Fruit fly (Drosophila melanogaster) whole organism, embryonic: ENCODE results near the gene CG12024.
A peak's percentile ranks its signal among the peaks of the same experiment; 100 is the strongest.

Source experiments
- Abd-B ChIP-seq: fragments of 200-800 bp; sonication (Bioruptor generic); optimal IDR thresholded peaks from 2 replicates; lab custom pipeline; 2018; ENCODE audit warnings: missing biosample characterization, mild to moderate bottlenecking, missing genetic modification characterization, moderate library complexity
- Ada2b ChIP-seq: fragments of 200-800 bp; sonication (Bioruptor generic); IDR thresholded peaks from 2 replicates; pipeline ENCODE4 v1.3.6; 2022; ENCODE audit warnings: missing biosample characterization, missing genetic modification characterization
- Antp ChIP-seq: fragments of 200-800 bp; sonication (Bioruptor generic); optimal IDR thresholded peaks from 3 replicates; lab custom pipeline; 2016; ENCODE audit warnings: missing biosample characterization, missing genetic modification characterization
- Atf6 ChIP-seq: fragments of 200-800 bp; sonication (Bioruptor generic); IDR thresholded peaks from 2 replicates; pipeline ENCODE4 v1.3.6; 2022; ENCODE audit warnings: missing biosample characterization, missing genetic modification characterization
- Bgb ChIP-seq: fragments of 200-800 bp; sonication (Bioruptor generic); IDR thresholded peaks from 2 replicates; pipeline ENCODE4 v1.3.6; 2022; ENCODE audit warnings: missing biosample characterization, missing genetic modification characterization; ENCODE audit not compliant: partially characterized antibody
- CG10209 ChIP-seq: fragments of 200-800 bp; sonication (Bioruptor generic); optimal IDR thresholded peaks from 3 replicates; lab custom pipeline; 2017; ENCODE audit warnings: missing biosample characterization, mild to moderate bottlenecking, missing genetic modification characterization, missing genetic modification reagents
- CG10959 ChIP-seq: fragments of 200-800 bp; sonication (Bioruptor generic); IDR thresholded peaks from 2 replicates; pipeline ENCODE4 v1.3.6; 2022; ENCODE audit warnings: missing biosample characterization, missing genetic modification characterization
- CG11695 ChIP-seq: fragments of 200-800 bp; sonication (Bioruptor generic); IDR thresholded peaks from 3 replicates; pipeline ENCODE4 v1.3.6; 2022; ENCODE audit warnings: missing biosample characterization, missing genetic modification characterization
- CG12744 ChIP-seq: fragments of 200-800 bp; sonication (Bioruptor generic); optimal IDR thresholded peaks from 2 replicates; lab custom pipeline; 2016; ENCODE audit warnings: missing biosample characterization, missing genetic modification characterization
- CG12769 ChIP-seq: fragments of 200-800 bp; sonication (Bioruptor generic); optimal IDR thresholded peaks from 2 replicates; lab custom pipeline; 2019; ENCODE audit warnings: missing biosample characterization, mild to moderate bottlenecking, missing genetic modification characterization, moderate library complexity
- CG1529 ChIP-seq: fragments of 200-800 bp; sonication (Bioruptor generic); optimal IDR thresholded peaks from 3 replicates; lab custom pipeline; 2018; ENCODE audit warnings: missing biosample characterization, missing genetic modification characterization
- CG15479 ChIP-seq: fragments of 200-800 bp; sonication (Bioruptor generic); optimal IDR thresholded peaks from 3 replicates; lab custom pipeline; 2019; ENCODE audit warnings: missing biosample characterization, mild to moderate bottlenecking, missing genetic modification characterization, moderate library complexity
- CG17361 ChIP-seq: fragments of 200-800 bp; sonication (Bioruptor generic); IDR thresholded peaks from 3 replicates; pipeline ENCODE4 v1.3.6; 2022; ENCODE audit warnings: missing biosample characterization, missing genetic modification characterization
- CG18599 ChIP-seq: fragments of 200-800 bp; sonication (Bioruptor generic); optimal IDR thresholded peaks from 3 replicates; lab custom pipeline; 2017; ENCODE audit warnings: missing biosample characterization, missing genetic modification characterization, mild to moderate bottlenecking, moderate library complexity, missing genetic modification reagents
- CG18619 ChIP-seq: fragments of 200-800 bp; sonication (Bioruptor generic); optimal IDR thresholded peaks from 3 replicates; lab custom pipeline; 2017; ENCODE audit warnings: missing biosample characterization, mild to moderate bottlenecking, missing genetic modification characterization
- CG34224 ChIP-seq: fragments of 200-800 bp; sonication (Bioruptor generic); IDR thresholded peaks from 3 replicates; pipeline ENCODE4 v1.3.6; 2022; ENCODE audit warnings: missing biosample characterization, missing genetic modification characterization; ENCODE audit not compliant: partially characterized antibody
- CG4282 ChIP-seq: fragments of 200-800 bp; sonication (Bioruptor generic); optimal IDR thresholded peaks from 2 replicates; lab custom pipeline; 2016; ENCODE audit warnings: missing biosample characterization, missing genetic modification characterization
- CG4360 ChIP-seq: fragments of 200-800 bp; sonication (Bioruptor generic); IDR thresholded peaks from 2 replicates; pipeline ENCODE4 v1.3.6; 2022; ENCODE audit warnings: missing biosample characterization, missing genetic modification characterization
- CG43689 ChIP-seq: fragments of 200-800 bp; sonication (Bioruptor generic); IDR thresholded peaks from 2 replicates; pipeline ENCODE4 v1.3.6; 2022; ENCODE audit warnings: missing biosample characterization, missing genetic modification characterization
- CG4617 ChIP-seq: fragments of 200-800 bp; sonication (Bioruptor generic); optimal IDR thresholded peaks from 3 replicates; lab custom pipeline; 2016; ENCODE audit warnings: missing biosample characterization, missing genetic modification characterization, borderline replicate concordance
- CG6254 ChIP-seq: fragments of 200-800 bp; sonication (Bioruptor generic); optimal IDR thresholded peaks from 3 replicates; lab custom pipeline; 2017; ENCODE audit warnings: mild to moderate bottlenecking, missing biosample characterization, missing genetic modification reagents, missing genetic modification characterization
- CG6683 ChIP-seq: fragments of 200-800 bp; sonication (Bioruptor generic); optimal IDR thresholded peaks from 2 replicates; lab custom pipeline; 2017; ENCODE audit warnings: missing biosample characterization, mild to moderate bottlenecking, missing genetic modification characterization, missing genetic modification reagents
- CG7839 ChIP-seq: fragments of 200-800 bp; sonication (Bioruptor generic); optimal IDR thresholded peaks from 3 replicates; lab custom pipeline; 2018; ENCODE audit warnings: missing biosample characterization, mild to moderate bottlenecking, missing genetic modification characterization, moderate library complexity
- CG9876 ChIP-seq: fragments of 200-800 bp; sonication (Bioruptor generic); optimal IDR thresholded peaks from 2 replicates; lab custom pipeline; 2016; ENCODE audit warnings: missing biosample characterization, missing genetic modification characterization
- CTCF ChIP-seq: fragments of 200-800 bp; sonication (Bioruptor generic); optimal IDR thresholded peaks from 2 replicates; lab custom pipeline; 2017; ENCODE audit warnings: missing biosample characterization, mild to moderate bottlenecking, missing genetic modification characterization, moderate library complexity
- D19B ChIP-seq: fragments of 200-800 bp; sonication (Bioruptor generic); optimal IDR thresholded peaks from 2 replicates; lab custom pipeline; 2017; ENCODE audit warnings: missing biosample characterization, mild to moderate bottlenecking, missing genetic modification characterization
- Fer1 ChIP-seq: fragments of 200-800 bp; sonication (Bioruptor generic); optimal IDR thresholded peaks from 2 replicates; lab custom pipeline; 2017; ENCODE audit warnings: missing biosample characterization, mild to moderate bottlenecking, missing genetic modification characterization
- HLH4C ChIP-seq: fragments of 200-800 bp; sonication (Bioruptor generic); IDR thresholded peaks from 3 replicates; pipeline ENCODE4 v1.3.6; 2022; ENCODE audit warnings: missing biosample characterization, missing genetic modification characterization; ENCODE audit not compliant: partially characterized antibody
- Kr ChIP-seq: fragments of 200-800 bp; sonication (Bioruptor generic); optimal IDR thresholded peaks from 2 replicates; lab custom pipeline; 2017; ENCODE audit warnings: missing biosample characterization, mild to moderate bottlenecking, missing genetic modification characterization
- PHDP ChIP-seq: fragments of 200-800 bp; sonication (Bioruptor generic); optimal IDR thresholded peaks from 3 replicates; lab custom pipeline; 2018; ENCODE audit warnings: missing biosample characterization, mild to moderate bottlenecking, missing genetic modification characterization, moderate library complexity
- cg ChIP-seq: fragments of 200-800 bp; sonication (Bioruptor generic); optimal IDR thresholded peaks from 3 replicates; lab custom pipeline; 2019; ENCODE audit warnings: missing biosample characterization, mild to moderate bottlenecking, missing genetic modification characterization, moderate library complexity
- crp ChIP-seq, 2 experiments: fragments of 200-800 bp; sonication (Bioruptor generic); optimal IDR thresholded peaks; 2 replicates in 1 of 2; 3 replicates in 1 of 2; lab custom pipeline; 2017; ENCODE audit warnings: missing biosample characterization in 2 of 2, missing genetic modification characterization in 2 of 2, mild to moderate bottlenecking in 1 of 2, moderate library complexity in 1 of 2
- fd64A ChIP-seq: fragments of 200-800 bp; sonication (Bioruptor generic); optimal IDR thresholded peaks from 3 replicates; lab custom pipeline; 2018; ENCODE audit warnings: missing biosample characterization, mild to moderate bottlenecking, missing genetic modification characterization
- fd96Cb ChIP-seq: fragments of 200-800 bp; sonication (Bioruptor generic); optimal IDR thresholded peaks from 2 replicates; lab custom pipeline; 2018; ENCODE audit warnings: missing biosample characterization, mild to moderate bottlenecking, missing genetic modification characterization, moderate library complexity
- fru ChIP-seq: fragments of >200 bp; optimal IDR thresholded peaks from 2 replicates; lab custom pipeline; 2017
- h ChIP-seq: fragments of >200 bp; optimal IDR thresholded peaks from 2 replicates; lab custom pipeline; 2017
- jigr1 ChIP-seq: fragments of 200-800 bp; sonication (Bioruptor generic); IDR thresholded peaks from 3 replicates; pipeline ENCODE4 v1.3.6; 2022; ENCODE audit warnings: missing biosample characterization, missing genetic modification characterization
- kah ChIP-seq: fragments of 200-800 bp; sonication (Bioruptor generic); optimal IDR thresholded peaks from 2 replicates; lab custom pipeline; 2018; ENCODE audit warnings: missing biosample characterization, mild to moderate bottlenecking, missing genetic modification characterization
- mld ChIP-seq: fragments of 200-800 bp; sonication (Bioruptor generic); IDR thresholded peaks from 3 replicates; pipeline ENCODE4 v1.3.6; 2022; ENCODE audit warnings: missing biosample characterization, missing genetic modification characterization; ENCODE audit not compliant: partially characterized antibody
- nau ChIP-seq: fragments of 200-800 bp; sonication (Bioruptor generic); optimal IDR thresholded peaks from 3 replicates; lab custom pipeline; 2017; ENCODE audit warnings: missing biosample characterization, mild to moderate bottlenecking, missing genetic modification characterization, missing genetic modification reagents
- nmo ChIP-seq: fragments of 200-800 bp; sonication (Bioruptor generic); optimal IDR thresholded peaks from 2 replicates; lab custom pipeline; 2018; ENCODE audit warnings: missing biosample characterization, mild to moderate bottlenecking, missing genetic modification characterization, moderate library complexity
- pfk ChIP-seq: fragments of 200-800 bp; sonication (Bioruptor generic); optimal IDR thresholded peaks from 2 replicates; lab custom pipeline; 2018; ENCODE audit warnings: missing biosample characterization, mild to moderate bottlenecking, missing genetic modification characterization, moderate library complexity
- phol ChIP-seq: fragments of 200-800 bp; sonication (Bioruptor generic); optimal IDR thresholded peaks from 3 replicates; lab custom pipeline; 2018; ENCODE audit warnings: missing biosample characterization, mild to moderate bottlenecking, missing genetic modification characterization, moderate library complexity
- psq ChIP-seq: fragments of 200-800 bp; sonication (Bioruptor generic); optimal IDR thresholded peaks from 2 replicates; lab custom pipeline; 2017; ENCODE audit warnings: missing biosample characterization, missing genetic modification characterization
- sr ChIP-seq: fragments of 200-800 bp; sonication (Bioruptor generic); IDR thresholded peaks from 3 replicates; pipeline ENCODE4 v1.3.6; 2022; ENCODE audit warnings: missing biosample characterization, missing genetic modification characterization
- ttk ChIP-seq: fragments of 200-800 bp; sonication (Bioruptor generic); IDR thresholded peaks from 2 replicates; pipeline ENCODE4 v2.1.2; 2022; ENCODE audit warnings: missing biosample characterization, missing genetic modification characterization
- tup ChIP-seq: fragments of 200-800 bp; sonication (Bioruptor generic); optimal IDR thresholded peaks from 2 replicates; lab custom pipeline; 2016; ENCODE audit warnings: missing biosample characterization, mild to moderate bottlenecking, missing genetic modification characterization, moderate library complexity
- vfl ChIP-seq: fragments of 200-800 bp; sonication (Bioruptor generic); optimal IDR thresholded peaks from 2 replicates; lab custom pipeline; 2016; ENCODE audit warnings: missing biosample characterization, missing genetic modification characterization
- wdn ChIP-seq: fragments of 200-800 bp; sonication (Bioruptor generic); IDR thresholded peaks from 2 replicates; pipeline ENCODE4 v1.3.6; 2022; ENCODE audit warnings: missing biosample characterization, missing genetic modification characterization
- yki ChIP-seq: fragments of >200 bp; optimal IDR thresholded peaks from 3 replicates; lab custom pipeline; 2018

Gene CG12024

dm6 chr3L:1861794-1862447 lies 5.0 kb downstream of the CG12024 start, which contains the start of gene Rap1 (continued):
- no peak for TF ChIP-seq yki (lab: Kevin White, UChicago)
- peak; percentile 36 for TF ChIP-seq D19B
- no peak for TF ChIP-seq CG43689 (GFP tag; lab: Robert Waterston, UW)
- TF ChIP-seq nmo (GFP tag; lab: Kevin White, UChicago) = peak; percentile 54
- TF ChIP-seq CG10209 (GFP tag; lab: Kevin White, UChicago) = peak; percentile 43
- TF ChIP-seq CG4282 (GFP tag; lab: Kevin White, UChicago) = no peak
- TF ChIP-seq wdn (GFP tag; lab: Robert Waterston, UW) = peak; percentile 51; the same call in 1 of the 2 replicates
- peak; percentile 68 for TF ChIP-seq phol (tag; lab: Kevin White, UChicago)
- no peak for TF ChIP-seq CG12744 (GFP tag; lab: Kevin White, UChicago)
- TF ChIP-seq CG18619 = peak; percentile 61
- no peak for TF ChIP-seq Kr (GFP tag; lab: Kevin White, UChicago)
- TF ChIP-seq CG4360 (GFP tag; lab: Robert Waterston, UW) = no peak
- TF ChIP-seq CG6683 (GFP tag; lab: Kevin White, UChicago) = peak; percentile 2
- TF ChIP-seq CTCF = peak; percentile 4
- peak; percentile 94 for TF ChIP-seq Bgb (GFP tag; lab: Robert Waterston, UW)
- peak; percentile 88 for TF ChIP-seq mld (GFP tag; lab: Robert Waterston, UW)
- TF ChIP-seq CG9876 = peak; percentile 42
- peak; percentile 90 for TF ChIP-seq HLH4C (GFP tag; lab: Robert Waterston, UW)
- TF ChIP-seq CG18599 (GFP tag; lab: Kevin White, UChicago) = peak; percentile 71
- peak; percentile 5 for TF ChIP-seq CG6254 (GFP tag; lab: Kevin White, UChicago)
- TF ChIP-seq PHDP (tag; lab: Kevin White, UChicago) = no peak
- TF ChIP-seq CG12769 = no peak
- TF ChIP-seq Ada2b (GFP tag; lab: Robert Waterston, UW) = peak; percentile 79
- TF ChIP-seq cg (GFP tag; lab: Kevin White, UChicago) = peak; percentile 58
- TF ChIP-seq CG7839 (tag; lab: Kevin White, UChicago) = peak; percentile 49
- TF ChIP-seq Atf6 (GFP tag; lab: Robert Waterston, UW) = peak; percentile 64; the same call in 1 of the 2 replicates
- no peak for TF ChIP-seq h (lab: Kevin White, UChicago)
- TF ChIP-seq CG17361 (GFP tag; lab: Robert Waterston, UW) = peak; percentile 91
- TF ChIP-seq Fer1 (GFP tag; lab: Kevin White, UChicago) = peak; percentile 42
- no peak for TF ChIP-seq tup (GFP tag; lab: Kevin White, UChicago)
- no peak for TF ChIP-seq fd64A
- peak; percentile 95 for TF ChIP-seq CG4617 (GFP tag; lab: Kevin White, UChicago)
- TF ChIP-seq CG11695 (GFP tag; lab: Robert Waterston, UW) = peak; percentile 42; the same call in 2 of the 3 replicates
- TF ChIP-seq pfk (GFP tag; lab: Kevin White, UChicago) = no peak
- TF ChIP-seq CG10959 = peak; percentile 58
- no peak for TF ChIP-seq fru (lab: Kevin White, UChicago)
- TF ChIP-seq Abd-B (GFP tag; lab: Kevin White, UChicago) = peak; percentile 32
- TF ChIP-seq sr (GFP tag; lab: Robert Waterston, UW) = no peak
- TF ChIP-seq vfl (GFP tag; lab: Kevin White, UChicago) = peak; percentile 40
- peak; percentile 26 for TF ChIP-seq psq (GFP tag; lab: Kevin White, UChicago)
- no peak for TF ChIP-seq kah (GFP tag; lab: Kevin White, UChicago)
- peak; percentile 85 for TF ChIP-seq CG34224
- TF ChIP-seq crp (GFP tag; optimal IDR thresholded peaks at IDR 0.05; lab: Kevin White, UChicago) = no peak
- peak; percentile 78; the same call in 2 of the 3 replicates for TF ChIP-seq jigr1 (GFP tag; lab: Robert Waterston, UW)
- TF ChIP-seq fd96Cb = no peak
- peak; percentile 82 for TF ChIP-seq Antp (GFP tag; lab: Kevin White, UChicago)
- TF ChIP-seq nau (GFP tag; lab: Kevin White, UChicago) = no peak
- TF ChIP-seq CG15479 (GFP tag; lab: Kevin White, UChicago) = no peak
- TF ChIP-seq ttk (GFP tag; lab: Robert Waterston, UW) = peak; percentile 71
- no peak for TF ChIP-seq CG1529 (GFP tag; lab: Kevin White, UChicago)
